Worm (Caenorhabditis elegans): Measurements from ENCODE around the gene Y17G7B.20.

Y17G7B.20 gene

ce11 chrII:11992701-11993100, 13.1 kb upstream of the Y17G7B.20 start, which contains the start of gene dhps-1:
Gene dhps-1 (plus strand): TSS chrII:11993001.
- TF ChIP-seq tbx-7 (tag; optimal IDR thresholded peaks at IDR 0.05) (no peak), unc-42 (tag; optimal IDR thresholded peaks at IDR 0.05) (no peak), ceh-22 (tag; optimal IDR thresholded peaks at IDR 0.05) (no peak), C08G9.2 (tag; optimal IDR thresholded peaks at IDR 0.05) (no peak), fkh-10 (GFP tag; optimal IDR thresholded peaks at IDR 0.05) (no peak), gmeb-2 (tag; optimal IDR thresholded peaks at IDR 0.05) (no peak), ceh-18 (tag; optimal IDR thresholded peaks at IDR 0.05) (no peak), sdc-2 (tag; optimal IDR thresholded peaks at IDR 0.05) (no peak), pag-3 (tag; optimal IDR thresholded peaks at IDR 0.05; ENCODE audit: borderline replicate concordance) (no peak), unc-55 (GFP tag; optimal IDR thresholded peaks at IDR 0.05) (no peak), pax-1 (tag; optimal IDR thresholded peaks at IDR 0.05) (no peak)

ce11 chrII:11988724-11989123, 9.1 kb upstream of the Y17G7B.20 start, which contains the start of gene Y17G7B.3:
Gene Y17G7B.3 (plus strand): TSS chrII:11989024.
- no peak for TF ChIP-seq K09A11.1 (tag; optimal IDR thresholded peaks at IDR 0.05; ENCODE audit: insufficient read depth)
- TF ChIP-seq fax-1 (tag; optimal IDR thresholded peaks at IDR 0.05): no peak
- no peak for TF ChIP-seq ets-4 (tag; optimal IDR thresholded peaks at IDR 0.05)
- TF ChIP-seq tbx-2 (tag; optimal IDR thresholded peaks at IDR 0.05): no peak
- TF ChIP-seq Y22D7AL.16 (tag; optimal IDR thresholded peaks at IDR 0.05): no peak
- TF ChIP-seq dve-1 (tag; optimal IDR thresholded peaks at IDR 0.05): no peak
- no peak for TF ChIP-seq unc-86 (tag; optimal IDR thresholded peaks at IDR 0.05)
- TF ChIP-seq ceh-19 (GFP tag; optimal IDR thresholded peaks at IDR 0.05): no peak
- no peak for TF ChIP-seq mec-3 (tag; optimal IDR thresholded peaks at IDR 0.05; ENCODE audit: borderline replicate concordance)
- TF ChIP-seq ceh-48 (tag; optimal IDR thresholded peaks at IDR 0.05): no peak
- no peak for TF ChIP-seq ama-1 (optimal IDR thresholded peaks at IDR 0.05)
- no peak for TF ChIP-seq zip-5 (tag; optimal IDR thresholded peaks at IDR 0.05)
- TF ChIP-seq K02D7.2 (tag; optimal IDR thresholded peaks at IDR 0.05): no peak
- no peak for TF ChIP-seq ceh-14 (tag; optimal IDR thresholded peaks at IDR 0.05)
- no peak for TF ChIP-seq che-1 (tag; optimal IDR thresholded peaks at IDR 0.05)

- TF ChIP-seq unc-3 (GFP tag; conservative IDR thresholded peaks at IDR 0.05) (0 out of 2 replicates have a peak, but pooled peaks have one; percentile 13), unc-3 (tag; optimal IDR thresholded peaks at IDR 0.05) (peak; percentile 35), fkh-6 (tag; optimal IDR thresholded peaks at IDR 0.05) (no peak), eyg-1 (tag; optimal IDR thresholded peaks at IDR 0.05) (peak; percentile 21), unc-86 (tag; optimal IDR thresholded peaks at IDR 0.05) (peak; percentile 19), ceh-22 (tag; optimal IDR thresholded peaks at IDR 0.05) (no peak), pax-1 (tag; optimal IDR thresholded peaks at IDR 0.05) (peak; percentile 26), hlh-8 (tag; optimal IDR thresholded peaks at IDR 0.05) (peak; percentile 25), K02D7.2 (tag; optimal IDR thresholded peaks at IDR 0.05) (peak; percentile 19), ceh-14 (tag; optimal IDR thresholded peaks at IDR 0.05) (peak; percentile 78), fax-1 (tag; optimal IDR thresholded peaks at IDR 0.05) (peak; percentile 47), che-1 (tag; optimal IDR thresholded peaks at IDR 0.05) (no peak), hlh-15 (tag; optimal IDR thresholded peaks at IDR 0.05) (peak; percentile 44), C08G9.2 (tag; optimal IDR thresholded peaks at IDR 0.05) (peak; percentile 69), tbx-2 (tag; optimal IDR thresholded peaks at IDR 0.05) (peak; percentile 79), ahr-1 (tag; optimal IDR thresholded peaks at IDR 0.05) (peak; percentile 52), fkh-10 (GFP tag; optimal IDR thresholded peaks at IDR 0.05) (no peak), ttx-3 (tag; optimal IDR thresholded peaks at IDR 0.05) (peak; percentile 32), tbx-7 (tag; optimal IDR thresholded peaks at IDR 0.05) (peak; percentile 34), ets-4 (tag; optimal IDR thresholded peaks at IDR 0.05) (peak; percentile 69), pha-2 (tag; optimal IDR thresholded peaks at IDR 0.05) (no peak), unc-42 (tag; optimal IDR thresholded peaks at IDR 0.05) (peak; percentile 92), ceh-34 (tag; optimal IDR thresholded peaks at IDR 0.05) (peak; percentile 47), sdc-2 (tag; optimal IDR thresholded peaks at IDR 0.05) (no peak), madf-2 (tag; optimal IDR thresholded peaks at IDR 0.05) (peak; percentile 7), rnt-1 (tag; optimal IDR thresholded peaks at IDR 0.05) (no peak), npax-4 (tag; optimal IDR thresholded peaks at IDR 0.05) (no peak), odd-2 (tag; optimal IDR thresholded peaks at IDR 0.05) (no peak), C38D4.7 (GFP tag; optimal IDR thresholded peaks at IDR 0.05) (no peak), pag-3 (tag; optimal IDR thresholded peaks at IDR 0.05; ENCODE audit: borderline replicate concordance) (no peak), nfya-1 (tag; optimal IDR thresholded peaks at IDR 0.05) (peak; percentile 60), ceh-2 (tag; optimal IDR thresholded peaks at IDR 0.05) (peak; percentile 59), ceh-18 (tag; optimal IDR thresholded peaks at IDR 0.05) (peak; percentile 1), elt-2 (tag; optimal IDR thresholded peaks at IDR 0.05) (peak; percentile 70), lin-11 (tag; optimal IDR thresholded peaks at IDR 0.05) (peak; percentile 1), zip-5 (tag; optimal IDR thresholded peaks at IDR 0.05) (peak; percentile 78), gmeb-2 (tag; optimal IDR thresholded peaks at IDR 0.05) (peak; percentile 7), dmd-4 (tag; optimal IDR thresholded peaks at IDR 0.05; ENCODE audit: borderline replicate concordance) (no peak), ceh-19 (GFP tag; optimal IDR thresholded peaks at IDR 0.05) (peak; percentile 13), nhr-232 (tag; optimal IDR thresholded peaks at IDR 0.05) (no peak)
These were observed 466 bp upstream of the Y17G7B.20 start for ce11 chrII:11980110-11980509.
